Worm (Caenorhabditis elegans) whole organism, L3 larva: ENCODE data around the gene F23B12.1.

Source experiments
- daf-12 ChIP-seq: fragments of 150-350 bp; optimal IDR thresholded peaks from 2 replicates; lab custom pipeline; 2014; ENCODE audit warnings: missing biosample characterization, missing genetic modification reagents, missing genetic modification characterization
- lin-15B ChIP-seq: fragments of 150-350 bp; optimal IDR thresholded peaks from 2 replicates; lab custom pipeline; 2014; ENCODE audit warnings: missing biosample characterization, missing genetic modification characterization
- nhr-67 ChIP-seq: fragments of 150-350 bp; optimal IDR thresholded peaks from 2 replicates; lab custom pipeline; 2014; ENCODE audit warnings: missing biosample characterization, missing genetic modification characterization
- pha-4 ChIP-seq: fragments of 150-350 bp; optimal IDR thresholded peaks from 2 replicates; lab custom pipeline; 2014; ENCODE audit warnings: missing biosample characterization, missing genetic modification reagents, missing genetic modification characterization
- unc-39 ChIP-seq: sonication (generic microtip); optimal IDR thresholded peaks from 4 replicates; lab custom pipeline; 2017; ENCODE audit warnings: missing biosample characterization, missing genetic modification characterization
- ztf-11 ChIP-seq: fragments of 150-350 bp; optimal IDR thresholded peaks from 2 replicates; lab custom pipeline; 2014; ENCODE audit warnings: missing biosample characterization, missing genetic modification characterization

- TF ChIP-seq ztf-11 (tag; lab: Kevin White, UChicago) (no peak), daf-12 (tag; lab: Kevin White, UChicago) (no peak), unc-39 (tag; lab: Kevin White, UChicago) (no peak), nhr-67 (tag; lab: Kevin White, UChicago) (no peak), pha-4 (tag; lab: Kevin White, UChicago) (no peak), lin-15B (no peak)
Observed at ce11 chrV:14414032-14414431, 14.9 kb upstream of the F23B12.1 start.
